Fruit fly (Drosophila melanogaster): ENCODE measurements around the gene CG6012.
A peak's percentile ranks its signal among the peaks of the same experiment; 100 is the strongest.

The CG6012 gene

DNA sequence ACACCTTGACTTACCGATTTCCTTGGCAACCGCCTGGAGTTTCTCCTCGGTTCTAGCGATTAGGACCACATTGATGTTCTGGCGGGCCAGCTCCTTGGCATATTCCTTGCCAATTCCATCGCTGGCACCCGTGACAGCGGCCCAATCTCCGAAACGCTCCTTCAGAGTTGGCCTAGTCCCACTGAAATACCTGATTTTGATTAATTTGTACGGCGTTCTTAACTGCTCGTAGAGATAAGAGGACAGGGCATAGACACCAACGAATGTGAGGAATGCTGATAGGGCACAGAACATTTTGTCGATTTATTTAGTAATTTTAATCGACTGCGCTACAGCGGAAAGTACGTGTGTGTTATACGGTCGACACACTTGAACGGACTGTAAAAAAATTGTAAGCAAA, at the start of gene CG6012:
Gene CG6012 (minus strand): TSS at position 364 of the 400 bp plus-strand sequence.
- TF ChIP-seq Hr83 (GFP tag; optimal IDR thresholded peaks at IDR 0.05; ENCODE audit: poor library complexity, severe bottlenecking) (no peak), Sp1 (GFP tag; optimal IDR thresholded peaks at IDR 0.05) (no peak), Hr78 (GFP tag; optimal IDR thresholded peaks at IDR 0.05) (no peak), br (GFP tag; optimal IDR thresholded peaks at IDR 0.05) (no peak), sv (GFP tag; optimal IDR thresholded peaks at IDR 0.05) (no peak), Abd-B (GFP tag; optimal IDR thresholded peaks at IDR 0.05) (no peak), pan (optimal IDR thresholded peaks at IDR 0.05) (no peak), lola (GFP tag; optimal IDR thresholded peaks at IDR 0.05) (no peak), rgr (GFP tag; optimal IDR thresholded peaks at IDR 0.05) (no peak), tai (GFP tag; optimal IDR thresholded peaks at IDR 0.05) (no peak), h (GFP tag; optimal IDR thresholded peaks at IDR 0.05) (no peak), jim (GFP tag; optimal IDR thresholded peaks at IDR 0.05) (no peak), brk (GFP tag; optimal IDR thresholded peaks at IDR 0.05) (no peak), dsf (GFP tag; optimal IDR thresholded peaks at IDR 0.05; ENCODE audit: borderline replicate concordance) (no peak), HLH106 (tag; optimal IDR thresholded peaks at IDR 0.05) (no peak), fru (GFP tag; optimal IDR thresholded peaks at IDR 0.05) (no peak)

dm6 chr2L:16910177-16910576, 48.9 kb upstream of the CG6012 start, which contains the start of gene ApepP:
Gene ApepP (minus strand): TSS chr2L:16910418.
- no peak for TF ChIP-seq Rel (GFP tag; optimal IDR thresholded peaks at IDR 0.05)
- no peak for TF ChIP-seq Rel (tag; optimal IDR thresholded peaks at IDR 0.05)
- TF ChIP-seq Hr83 (GFP tag; optimal IDR thresholded peaks at IDR 0.05; ENCODE audit: poor library complexity, severe bottlenecking): peak; percentile 32
- TF ChIP-seq Abd-B (GFP tag; optimal IDR thresholded peaks at IDR 0.05): no peak
- TF ChIP-seq dl (GFP tag; optimal IDR thresholded peaks at IDR 0.05; ENCODE audit: insufficient read depth in 1 of 2, partially characterized antibody in 2 of 2): no peak
- TF ChIP-seq CG9705 (GFP tag; optimal IDR thresholded peaks at IDR 0.05): no peak

DNA sequence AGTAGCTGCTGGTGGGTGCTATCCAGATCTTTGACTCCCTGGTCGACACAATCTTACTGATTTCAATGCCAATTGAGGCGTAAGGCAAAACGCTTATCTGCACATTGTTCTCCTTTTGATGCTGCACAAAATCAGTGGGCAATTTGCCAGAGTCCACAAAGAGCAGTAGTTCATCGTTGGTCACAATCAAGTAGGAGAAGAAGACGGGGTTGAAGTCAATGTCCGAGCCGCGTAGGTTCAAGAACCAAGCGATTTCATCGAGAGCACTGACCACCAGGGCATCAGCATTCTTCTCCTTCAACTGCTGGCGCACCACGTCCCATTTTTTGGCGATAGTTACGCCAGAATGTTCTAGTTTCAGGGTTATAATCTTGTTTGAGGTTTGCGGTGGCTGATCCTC, 48.0 kb upstream of the CG6012 start:
- TF ChIP-seq usp (GFP tag; optimal IDR thresholded peaks at IDR 0.05) (no peak), woc (GFP tag; optimal IDR thresholded peaks at IDR 0.05) (no peak), rgr (GFP tag; optimal IDR thresholded peaks at IDR 0.05) (no peak), sv (GFP tag; optimal IDR thresholded peaks at IDR 0.05) (no peak), Vsx2 (GFP tag; optimal IDR thresholded peaks at IDR 0.05; ENCODE audit: partially characterized antibody) (no peak), HLH106 (tag; optimal IDR thresholded peaks at IDR 0.05) (no peak), Rel (GFP tag; optimal IDR thresholded peaks at IDR 0.05) (no peak), Rel (tag; optimal IDR thresholded peaks at IDR 0.05) (no peak), Hr83 (GFP tag; optimal IDR thresholded peaks at IDR 0.05; ENCODE audit: poor library complexity, severe bottlenecking) (no peak), br (GFP tag; optimal IDR thresholded peaks at IDR 0.05) (no peak), psq (GFP tag; optimal IDR thresholded peaks at IDR 0.05) (no peak), brk (GFP tag; optimal IDR thresholded peaks at IDR 0.05) (no peak), sage (GFP tag; optimal IDR thresholded peaks at IDR 0.05) (no peak), Hnf4 (GFP tag; optimal IDR thresholded peaks at IDR 0.05) (no peak)

dm6 chr2L:16902003-16902402, 40.7 kb upstream of the CG6012 start, which contains the start of gene CG12288:
Gene CG12288 (minus strand): TSS chr2L:16902218.
- TF ChIP-seq foxo (GFP tag; optimal IDR thresholded peaks at IDR 0.05) (no peak), Dif (GFP tag; optimal IDR thresholded peaks at IDR 0.05; ENCODE audit: partially characterized antibody) (no peak), jim (GFP tag; optimal IDR thresholded peaks at IDR 0.05) (no peak), fru (GFP tag; optimal IDR thresholded peaks at IDR 0.05) (no peak), woc (GFP tag; optimal IDR thresholded peaks at IDR 0.05) (no peak), Hr78 (GFP tag; optimal IDR thresholded peaks at IDR 0.05) (no peak), Mio (GFP tag; optimal IDR thresholded peaks at IDR 0.05) (no peak), CrebA (GFP tag; optimal IDR thresholded peaks at IDR 0.05; ENCODE audit: borderline replicate concordance) (no peak), lola (GFP tag; optimal IDR thresholded peaks at IDR 0.05) (no peak), Abd-B (GFP tag; optimal IDR thresholded peaks at IDR 0.05) (no peak), Vsx2 (GFP tag; optimal IDR thresholded peaks at IDR 0.05; ENCODE audit: partially characterized antibody) (no peak), Hnf4 (GFP tag; optimal IDR thresholded peaks at IDR 0.05) (no peak)

DNA sequence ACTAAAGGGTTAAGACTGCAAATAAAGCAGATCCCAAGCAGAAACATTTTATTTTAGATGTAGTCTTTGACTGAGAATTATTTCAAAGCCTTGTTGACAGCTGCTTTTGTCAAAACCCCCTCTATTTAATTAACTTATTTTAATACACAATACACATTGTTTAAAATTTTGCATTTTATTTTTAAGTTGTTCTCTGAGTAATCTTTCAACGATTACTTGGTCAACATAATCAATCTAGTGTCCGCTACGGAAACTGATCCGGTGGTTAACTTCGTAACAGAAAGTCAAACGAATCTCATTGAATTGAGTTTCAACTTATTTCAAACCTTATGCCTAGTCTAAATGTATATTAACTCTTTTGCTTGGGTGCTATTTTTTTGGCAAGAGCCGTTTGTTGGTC, 39.1 kb upstream of the CG6012 start, which contains the start of gene CG31805:
Gene CG31805 (minus strand): TSS at position 101 of the 400 bp plus-strand sequence.
- TF ChIP-seq Jra (GFP tag; optimal IDR thresholded peaks at IDR 0.05): no peak
- TF ChIP-seq CG32264 (GFP tag; optimal IDR thresholded peaks at IDR 0.05): no peak
- no peak for TF ChIP-seq dl (GFP tag; optimal IDR thresholded peaks at IDR 0.05; ENCODE audit: insufficient read depth in 1 of 2, partially characterized antibody in 2 of 2)
- no peak for TF ChIP-seq HLH106 (tag; optimal IDR thresholded peaks at IDR 0.05)
- TF ChIP-seq Hr78 (GFP tag; optimal IDR thresholded peaks at IDR 0.05): no peak
- no peak for TF ChIP-seq br (GFP tag; optimal IDR thresholded peaks at IDR 0.05)
- TF ChIP-seq ey (GFP tag; optimal IDR thresholded peaks at IDR 0.05): no peak
- no peak for TF ChIP-seq jim (GFP tag; optimal IDR thresholded peaks at IDR 0.05)
- no peak for TF ChIP-seq rgr (GFP tag; optimal IDR thresholded peaks at IDR 0.05)
- TF ChIP-seq Hr83 (GFP tag; optimal IDR thresholded peaks at IDR 0.05; ENCODE audit: poor library complexity, severe bottlenecking): no peak
- TF ChIP-seq Hnf4 (GFP tag; optimal IDR thresholded peaks at IDR 0.05): no peak
- no peak for TF ChIP-seq Mio (GFP tag; optimal IDR thresholded peaks at IDR 0.05)
- no peak for TF ChIP-seq lola (GFP tag; optimal IDR thresholded peaks at IDR 0.05)
- no peak for TF ChIP-seq CrebA (GFP tag; optimal IDR thresholded peaks at IDR 0.05; ENCODE audit: borderline replicate concordance)
- TF ChIP-seq Rel (GFP tag; optimal IDR thresholded peaks at IDR 0.05): no peak
- no peak for TF ChIP-seq Rel (tag; optimal IDR thresholded peaks at IDR 0.05)
- TF ChIP-seq Vsx2 (GFP tag; optimal IDR thresholded peaks at IDR 0.05; ENCODE audit: partially characterized antibody): no peak
- no peak for TF ChIP-seq GATAd (GFP tag; optimal IDR thresholded peaks at IDR 0.05)
- no peak for TF ChIP-seq pan (optimal IDR thresholded peaks at IDR 0.05)
- no peak for TF ChIP-seq psq (GFP tag; optimal IDR thresholded peaks at IDR 0.05)
